Fruit fly (Drosophila melanogaster) whole organism, larva: ENCODE measurements around the gene CG31019.

ENCODE experiments used
- noc ChIP-seq: fragments of 200-800 bp; sonication (Bioruptor generic); optimal IDR thresholded peaks from 3 replicates; lab custom pipeline; 2019; ENCODE audit warnings: missing biosample characterization, mild to moderate bottlenecking, missing genetic modification characterization, moderate library complexity

CG31019 gene

DNA sequence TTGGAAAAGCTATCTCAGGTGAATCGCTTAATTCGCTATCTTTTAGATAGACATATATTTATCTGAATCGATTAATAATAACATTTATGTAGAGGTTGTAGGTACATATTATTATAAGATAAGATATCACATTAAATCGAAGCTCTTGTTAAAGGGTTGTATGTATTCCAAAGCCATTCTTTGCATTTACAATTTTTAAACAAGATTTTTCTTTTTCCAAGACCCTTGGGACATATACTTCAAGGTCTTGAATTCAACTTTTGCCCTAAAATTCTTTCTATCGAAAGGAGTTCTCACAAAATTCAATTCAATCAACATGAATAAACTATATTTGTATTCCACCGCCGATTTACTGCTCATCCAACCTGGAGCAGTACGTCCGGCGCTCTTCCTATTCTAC is 52.0 kb downstream of the CG31019 start, which contains the start of gene CG34432:
TSS of gene CG34432 (plus strand) at position 301 of the 400 bp plus-strand sequence.
- no peak for TF ChIP-seq noc (tag; lab: Kevin White, UChicago)
